Worm (Caenorhabditis elegans) whole organism, L4 larva: ENCODE data around the gene his-5.

Experiments
- mep-1 ChIP-seq: fragments of 150-350 bp; sonication (generic microtip); optimal IDR thresholded peaks from 3 replicates; lab custom pipeline; 2014; ENCODE audit warnings: missing biosample characterization, missing genetic modification characterization
- nhr-102 ChIP-seq: sonication (generic microtip); optimal IDR thresholded peaks from 2 replicates; lab custom pipeline; 2016; ENCODE audit warnings: mild to moderate bottlenecking, missing genetic modification characterization, moderate library complexity, missing compliant biosample characterization
- nhr-6 ChIP-seq: fragments of 150-350 bp; optimal IDR thresholded peaks from 2 replicates; lab custom pipeline; 2014; ENCODE audit warnings: missing biosample characterization, missing genetic modification characterization

- TF ChIP-seq mep-1 (tag; lab: Kevin White, UChicago) (no peak), nhr-102 (tag; lab: Kevin White, UChicago) (no peak), nhr-6 (no peak)
Observed at ce11 chrV:8552460-8552859, 17.4 kb downstream of the his-5 start, which contains the start of gene acr-15.
